Worm (Caenorhabditis elegans): ENCODE data around the gene mttu-1.

DNA sequence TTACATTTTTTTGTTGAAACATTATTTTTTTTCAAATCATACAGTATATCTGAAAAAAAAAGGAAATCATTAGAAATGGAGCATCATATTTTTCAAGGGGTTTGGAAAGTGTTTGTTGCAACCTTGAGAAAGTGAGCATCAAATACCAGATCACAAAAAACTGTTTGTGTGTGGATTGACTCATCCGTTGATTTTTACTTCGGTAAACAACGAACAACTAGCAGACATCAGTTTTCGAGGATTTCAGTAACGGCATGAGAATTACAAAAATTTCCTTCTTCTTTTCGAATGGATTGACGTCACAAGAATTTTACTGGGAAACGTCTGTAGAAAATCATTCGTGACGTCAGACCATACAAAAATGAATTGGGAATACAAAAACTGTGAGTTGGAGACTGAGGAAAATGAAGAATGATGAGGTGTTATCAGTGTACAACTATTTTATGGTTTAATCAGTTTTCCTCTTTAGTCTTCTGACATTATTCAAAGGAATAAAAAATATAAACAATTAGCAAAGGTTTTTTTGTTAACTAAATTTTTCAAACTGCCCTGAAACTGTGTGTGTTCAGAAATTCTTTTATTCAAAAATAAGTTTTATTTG, 48.6 kb downstream of the mttu-1 start, which contains the start of gene C05C12.4:
- TF ChIP-seq F13H6.1 (tag; optimal IDR thresholded peaks at IDR 0.05), result no peak
- no peak for TF ChIP-seq ZK546.5 (tag; optimal IDR thresholded peaks at IDR 0.05)
- no peak for TF ChIP-seq C34F6.9 (tag; optimal IDR thresholded peaks at IDR 0.05)
- TF ChIP-seq unc-62 (GFP tag; optimal IDR thresholded peaks at IDR 0.05), result no peak
- TF ChIP-seq ztf-4 (tag; optimal IDR thresholded peaks at IDR 0.05), result no peak
- TF ChIP-seq lin-39 (tag; optimal IDR thresholded peaks at IDR 0.05), result no peak
- TF ChIP-seq ama-1 (optimal IDR thresholded peaks at IDR 0.05), result no peak
- TF ChIP-seq zag-1 (tag; optimal IDR thresholded peaks at IDR 0.05), result no peak
- no peak for TF ChIP-seq egl-27 (tag; optimal IDR thresholded peaks at IDR 0.05)
- no peak for TF ChIP-seq unc-55 (GFP tag; optimal IDR thresholded peaks at IDR 0.05)
- no peak for TF ChIP-seq lin-13 (GFP tag; optimal IDR thresholded peaks at IDR 0.05)
